Worm (Caenorhabditis elegans) whole organism, L4 larva: ENCODE measurements around the gene W06B4.2.

ENCODE experiments used
- F26F4.8 ChIP-seq: fragments of 200-800 bp; sonication (Bioruptor generic); conservative IDR thresholded peaks from 2 replicates; pipeline ENCODE4 v1.3.6; 2022; ENCODE audit warnings: missing genetic modification characterization, missing compliant biosample characterization
- F37D6.2 ChIP-seq: sonication (generic microtip); optimal IDR thresholded peaks from 2 replicates; lab custom pipeline; 2016; ENCODE audit warnings: mild to moderate bottlenecking, missing genetic modification characterization, missing compliant biosample characterization
- R02D3.7 ChIP-seq: fragments of 150-350 bp; sonication (generic microtip); optimal IDR thresholded peaks from 3 replicates; lab custom pipeline; 2014; ENCODE audit warnings: missing biosample characterization, missing genetic modification characterization
- aly-2 ChIP-seq: sonication (generic microtip); optimal IDR thresholded peaks from 2 replicates; lab custom pipeline; 2018; ENCODE audit warnings: missing biosample characterization, missing genetic modification characterization
- ama-1 ChIP-seq: fragments of 150-350 bp; optimal IDR thresholded peaks from 2 replicates; lab custom pipeline; 2014; ENCODE audit warnings: inconsistent platforms, mixed read lengths
- ceh-32 ChIP-seq: sonication (generic microtip); optimal IDR thresholded peaks from 2 replicates; lab custom pipeline; 2016; ENCODE audit warnings: mild to moderate bottlenecking, missing genetic modification characterization, missing compliant biosample characterization; ENCODE audit not compliant: poor library complexity
- ctbp-1 ChIP-seq: fragments of 200-800 bp; sonication (Bioruptor generic); IDR thresholded peaks from 2 replicates; pipeline ENCODE4 v1.3.6; 2022; ENCODE audit warnings: missing genetic modification reagents, missing genetic modification characterization, missing compliant biosample characterization
- daf-16 ChIP-seq, 3 experiments: sonication (generic microtip); optimal IDR thresholded peaks; 2 replicates each; lab custom pipeline; 2016 to 2017; ENCODE audit warnings: missing genetic modification characterization in 3 of 3, missing genetic modification reagents in 3 of 3, mild to moderate bottlenecking in 2 of 3, missing compliant biosample characterization in 2 of 3, missing biosample characterization in 1 of 3, moderate library complexity in 1 of 3
- daf-19 ChIP-seq: fragments of 200-800 bp; sonication (Bioruptor generic); conservative IDR thresholded peaks from 2 replicates; pipeline ENCODE4 v1.3.6; 2022; ENCODE audit warnings: missing genetic modification characterization, missing compliant biosample characterization
- daf-8 ChIP-seq: fragments of 200-800 bp; sonication (Bioruptor generic); IDR thresholded peaks from 2 replicates; pipeline ENCODE4 v1.3.6; 2022; ENCODE audit warnings: missing genetic modification characterization, missing compliant biosample characterization
- dmd-6 ChIP-seq: fragments of 200-800 bp; sonication (Bioruptor generic); IDR thresholded peaks from 2 replicates; pipeline ENCODE4 v1.3.6; 2022; ENCODE audit warnings: missing genetic modification reagents, missing genetic modification characterization, missing compliant biosample characterization
- dve-1 ChIP-seq: sonication (generic microtip); optimal IDR thresholded peaks from 2 replicates; lab custom pipeline; 2017; ENCODE audit warnings: antibody characterized with exemption, mild to moderate bottlenecking, missing genetic modification characterization, missing compliant biosample characterization; ENCODE audit not compliant: insufficient read depth
- hif-1 ChIP-seq, 2 experiments: sonication (generic microtip); optimal IDR thresholded peaks; 2 replicates each; lab custom pipeline; 2016 to 2017; ENCODE audit warnings: missing compliant biosample characterization in 2 of 2, missing genetic modification characterization in 2 of 2, missing genetic modification reagents in 2 of 2, missing genotype in 2 of 2, mild to moderate bottlenecking in 1 of 2
- hlh-11 ChIP-seq: fragments of 200-800 bp; sonication (Bioruptor generic); optimal IDR thresholded peaks from 2 replicates; lab custom pipeline; 2018; ENCODE audit warnings: mild to moderate bottlenecking, missing genetic modification characterization, missing compliant biosample characterization
- hlh-30 ChIP-seq: sonication (generic microtip); optimal IDR thresholded peaks from 2 replicates; lab custom pipeline; 2017; ENCODE audit warnings: antibody characterized with exemption, mild to moderate bottlenecking, missing genetic modification characterization, missing compliant biosample characterization; ENCODE audit not compliant: insufficient read depth
- lim-7 ChIP-seq: fragments of 200-800 bp; sonication (Bioruptor generic); IDR thresholded peaks from 2 replicates; pipeline ENCODE4 v1.3.6; 2022; ENCODE audit warnings: missing genetic modification characterization, missing compliant biosample characterization
- lin-29 ChIP-seq: fragments of 200-800 bp; sonication (Bioruptor generic); IDR thresholded peaks from 2 replicates; pipeline ENCODE4 v1.3.6; 2022; ENCODE audit warnings: missing genetic modification reagents, missing genetic modification characterization, missing compliant biosample characterization
- lsy-2 ChIP-seq, 2 experiments: fragments of 150-350 bp in 1 of 2; sonication (generic microtip) in 1 of 2; optimal IDR thresholded peaks; 2 replicates each; lab custom pipeline; 2014 to 2017; ENCODE audit warnings: missing biosample characterization in 2 of 2, missing genetic modification characterization in 2 of 2
- madf-5 ChIP-seq, 2 experiments: fragments of 200-800 bp; sonication (Bioruptor generic); IDR thresholded peaks; 2 replicates each; pipeline ENCODE4 v1.3.6; 2022; ENCODE audit warnings: missing compliant biosample characterization in 2 of 2, missing genetic modification characterization in 2 of 2
- madf-9 ChIP-seq: fragments of 200-800 bp; sonication (Bioruptor generic); conservative IDR thresholded peaks from 2 replicates; pipeline ENCODE4 v1.3.6; 2022; ENCODE audit warnings: missing genetic modification reagents, missing genetic modification characterization, missing compliant biosample characterization
- mdt-29 ChIP-seq: fragments of 200-800 bp; sonication (Bioruptor generic); IDR thresholded peaks from 2 replicates; pipeline ENCODE4 v1.3.6; 2022; ENCODE audit warnings: missing genetic modification reagents, missing genetic modification characterization, missing compliant biosample characterization
- mep-1 ChIP-seq: fragments of 150-350 bp; sonication (generic microtip); optimal IDR thresholded peaks from 3 replicates; lab custom pipeline; 2014; ENCODE audit warnings: missing biosample characterization, missing genetic modification characterization
- mxl-3 ChIP-seq: fragments of 200-800 bp; sonication (Bioruptor generic); optimal IDR thresholded peaks from 2 replicates; lab custom pipeline; 2018; ENCODE audit warnings: mild to moderate bottlenecking, missing genetic modification characterization, missing compliant biosample characterization
- nhr-10 ChIP-seq: fragments of 150-350 bp; optimal IDR thresholded peaks from 2 replicates; lab custom pipeline; 2014; ENCODE audit warnings: missing biosample characterization, missing genetic modification characterization
- nhr-11 ChIP-seq: fragments of 150-350 bp; optimal IDR thresholded peaks from 2 replicates; lab custom pipeline; 2014; ENCODE audit warnings: missing biosample characterization, missing genetic modification characterization
- nhr-28 ChIP-seq: fragments of 150-350 bp; optimal IDR thresholded peaks from 2 replicates; lab custom pipeline; 2014; ENCODE audit warnings: missing biosample characterization, missing genetic modification characterization
- php-3 ChIP-seq: fragments of 200-800 bp; sonication (Bioruptor generic); IDR thresholded peaks from 2 replicates; pipeline ENCODE4 v1.3.6; 2022; ENCODE audit warnings: missing genetic modification reagents, missing genetic modification characterization, missing compliant biosample characterization
- pqm-1 ChIP-seq: sonication (generic microtip); optimal IDR thresholded peaks from 2 replicates; lab custom pipeline; 2017; ENCODE audit warnings: missing biosample characterization, missing genetic modification characterization
- sdz-12 ChIP-seq: fragments of 200-800 bp; sonication (Bioruptor generic); optimal IDR thresholded peaks from 2 replicates; lab custom pipeline; 2018; ENCODE audit warnings: mild to moderate bottlenecking, missing genetic modification characterization, missing compliant biosample characterization
- spr-1 ChIP-seq: sonication (generic microtip); optimal IDR thresholded peaks from 2 replicates; lab custom pipeline; 2016; ENCODE audit warnings: mild to moderate bottlenecking, missing genetic modification characterization, missing compliant biosample characterization
- tag-97 ChIP-seq: fragments of 200-800 bp; sonication (Bioruptor generic); IDR thresholded peaks from 2 replicates; pipeline ENCODE4 v1.3.6; 2022; ENCODE audit warnings: missing genetic modification characterization, missing compliant biosample characterization
- tra-1 ChIP-seq: fragments of 200-800 bp; sonication (Bioruptor generic); IDR thresholded peaks from 2 replicates; pipeline ENCODE4 v1.3.6; 2022; ENCODE audit warnings: missing genetic modification reagents, missing genetic modification characterization, missing compliant biosample characterization
- unc-130 ChIP-seq: sonication (generic microtip); optimal IDR thresholded peaks from 2 replicates; lab custom pipeline; 2016; ENCODE audit warnings: missing genetic modification reagents, missing genetic modification characterization, missing compliant biosample characterization
- zip-2 ChIP-seq: fragments of 150-350 bp; optimal IDR thresholded peaks from 2 replicates; lab custom pipeline; 2014; ENCODE audit warnings: missing biosample characterization, missing genetic modification characterization

W06B4.2 gene

ce11 chrII:4490729-4491128 is 22.8 kb downstream of the W06B4.2 start, which contains the start of gene T05C1.5:
Gene T05C1.5, minus strand, starts transcription at chrII:4490829.
- no peak for TF ChIP-seq F26F4.8 (GFP tag; lab: Robert Waterston, UW)
- TF ChIP-seq hif-1 (tag; optimal IDR thresholded peaks at IDR 0.05; lab: Kevin White, UChicago): no peak
- TF ChIP-seq F37D6.2 (tag; lab: Kevin White, UChicago): no peak
- no peak for TF ChIP-seq ceh-32 (tag; lab: Kevin White, UChicago)
- no peak for TF ChIP-seq daf-8 (GFP tag; lab: Robert Waterston, UW)
- TF ChIP-seq zip-2 (tag; lab: Kevin White, UChicago): no peak
- no peak for TF ChIP-seq tag-97
- no peak for TF ChIP-seq sdz-12 (GFP tag; lab: Kevin White, UChicago)
- TF ChIP-seq madf-9 (GFP tag; lab: Robert Waterston, UW): no peak
- no peak for TF ChIP-seq ctbp-1 (GFP tag; lab: Robert Waterston, UW)
- TF ChIP-seq aly-2 (tag; lab: Kevin White, UChicago): no peak
- TF ChIP-seq mep-1 (tag; lab: Kevin White, UChicago): no peak

ce11 chrII:4494532-4494931 is 26.6 kb downstream of the W06B4.2 start:
- peak; percentile 60 for TF ChIP-seq nhr-11 (tag; lab: Kevin White, UChicago)
- 0 out of 2 replicates have a peak, but pooled peaks have one; percentile 30 for TF ChIP-seq daf-19
- peak in 1 of 2 experiments; percentile 49 for TF ChIP-seq daf-16 (GFP tag; optimal IDR thresholded peaks at IDR 0.05; lab: Kevin White, UChicago)
- TF ChIP-seq daf-16 (tag; optimal IDR thresholded peaks at IDR 0.05; lab: Kevin White, UChicago): no peak
- no peak for TF ChIP-seq madf-5 (GFP tag; IDR thresholded peaks at IDR 0.05; lab: Robert Waterston, UW)
- TF ChIP-seq ctbp-1 (GFP tag; lab: Robert Waterston, UW): 0 out of 2 replicates have a peak, but pooled peaks have one; percentile 35
- TF ChIP-seq hlh-30: peak; percentile 15
- no peak for TF ChIP-seq lin-29
- TF ChIP-seq F37D6.2 (tag; lab: Kevin White, UChicago): no peak
- peak; percentile 56 for TF ChIP-seq hlh-11 (tag; lab: Kevin White, UChicago)
- no peak for TF ChIP-seq spr-1 (tag; lab: Kevin White, UChicago)
- no peak for TF ChIP-seq lim-7
- TF ChIP-seq lsy-2 (tag; optimal IDR thresholded peaks at IDR 0.05; lab: Kevin White, UChicago): peak in 1 of 2 experiments; percentile 7

- TF ChIP-seq tra-1 (GFP tag; lab: Robert Waterston, UW) (0 out of 2 replicates have a peak, but pooled peaks have one; percentile 41), daf-16 (GFP tag; optimal IDR thresholded peaks at IDR 0.05; lab: Kevin White, UChicago) (no peak), daf-16 (tag; optimal IDR thresholded peaks at IDR 0.05; lab: Kevin White, UChicago) (peak; percentile 27), dve-1 (tag; lab: Kevin White, UChicago) (peak; percentile 17), R02D3.7 (tag; lab: Kevin White, UChicago) (no peak), mdt-29 (GFP tag; lab: Robert Waterston, UW) (no peak), madf-9 (GFP tag; lab: Robert Waterston, UW) (no peak), unc-130 (GFP tag; lab: Kevin White, UChicago) (no peak), php-3 (0 out of 2 replicates have a peak, but pooled peaks have one; percentile 53), nhr-28 (tag; lab: Kevin White, UChicago) (peak; percentile 53), nhr-10 (tag; lab: Kevin White, UChicago) (no peak), ama-1 (lab: Kevin White, UChicago) (no peak), pqm-1 (tag; lab: Kevin White, UChicago) (peak; percentile 40), mxl-3 (GFP tag; lab: Kevin White, UChicago) (no peak), dmd-6 (GFP tag; lab: Robert Waterston, UW) (peak; percentile 45)
These were observed 27.9 kb downstream of the W06B4.2 start for ce11 chrII:4495844-4496243.
